Worm (Caenorhabditis elegans) whole organism, L3 larva: Measurements from ENCODE around the gene Y119D3B.14.

ENCODE experiments used
- R02D3.7 ChIP-seq: fragments of 150-350 bp; optimal IDR thresholded peaks from 2 replicates; lab custom pipeline; 2014; ENCODE audit warnings: missing biosample characterization, missing genetic modification characterization
- aly-2 ChIP-seq: fragments of 150-350 bp; optimal IDR thresholded peaks from 2 replicates; lab custom pipeline; 2014; ENCODE audit warnings: missing biosample characterization, missing genetic modification characterization
- ama-1 ChIP-seq: fragments of 150-350 bp; optimal IDR thresholded peaks from 2 replicates; lab custom pipeline; 2018
- fkh-10 ChIP-seq: sonication (generic microtip); optimal IDR thresholded peaks from 2 replicates; lab custom pipeline; 2017; ENCODE audit warnings: missing biosample characterization, missing genetic modification reagents, missing genetic modification characterization
- jun-1 ChIP-seq: fragments of 150-350 bp; optimal IDR thresholded peaks from 2 replicates; lab custom pipeline; 2014; ENCODE audit warnings: missing biosample characterization, missing genetic modification reagents, missing genetic modification characterization
- lin-39 ChIP-seq: fragments of 150-350 bp; optimal IDR thresholded peaks from 2 replicates; lab custom pipeline; 2018; ENCODE audit warnings: missing biosample characterization, missing genetic modification reagents, missing genetic modification characterization
- mdl-1 ChIP-seq: fragments of 150-350 bp; optimal IDR thresholded peaks from 2 replicates; lab custom pipeline; 2014; ENCODE audit warnings: missing biosample characterization, missing genetic modification characterization
- nfya-1 ChIP-seq: sonication (generic microtip); optimal IDR thresholded peaks from 2 replicates; lab custom pipeline; 2017; ENCODE audit warnings: missing genetic modification characterization, mild to moderate bottlenecking, missing compliant biosample characterization, antibody characterized with exemption, moderate library complexity; ENCODE audit not compliant: insufficient read depth
- nhr-23 ChIP-seq: fragments of 150-350 bp; optimal IDR thresholded peaks from 2 replicates; lab custom pipeline; 2014; ENCODE audit warnings: missing biosample characterization, missing genetic modification reagents, missing genetic modification characterization
- pqm-1 ChIP-seq: fragments of 150-350 bp; optimal IDR thresholded peaks from 2 replicates; lab custom pipeline; 2017; ENCODE audit warnings: missing biosample characterization, missing genetic modification characterization, inconsistent platforms
- unc-39 ChIP-seq: sonication (generic microtip); optimal IDR thresholded peaks from 4 replicates; lab custom pipeline; 2017; ENCODE audit warnings: missing biosample characterization, missing genetic modification characterization
- ztf-4 ChIP-seq: fragments of 150-350 bp; optimal IDR thresholded peaks from 2 replicates; lab custom pipeline; 2014; ENCODE audit warnings: missing biosample characterization, missing genetic modification characterization

ce11 chrIII:1225595-1225994 lies 32.0 kb upstream of the Y119D3B.14 start:
- TF ChIP-seq R02D3.7 (tag; lab: Kevin White, UChicago) = no peak
- TF ChIP-seq ztf-4 (tag; lab: Kevin White, UChicago) = no peak
- no peak for TF ChIP-seq mdl-1 (tag; lab: Kevin White, UChicago)
- TF ChIP-seq aly-2 (tag; lab: Kevin White, UChicago) = no peak
- TF ChIP-seq fkh-10 (GFP tag; lab: Kevin White, UChicago) = no peak
- no peak for TF ChIP-seq pqm-1
- no peak for TF ChIP-seq unc-39
- TF ChIP-seq ama-1 = no peak
- no peak for TF ChIP-seq nfya-1 (tag; lab: Kevin White, UChicago)
- no peak for TF ChIP-seq nhr-23
- no peak for TF ChIP-seq lin-39 (tag; lab: Kevin White, UChicago)
- no peak for TF ChIP-seq jun-1 (tag; lab: Kevin White, UChicago)
